Worm (Caenorhabditis elegans) whole organism, L3 larva: ENCODE data around the gene grd-6.

ENCODE experiments used
- ceh-9 ChIP-seq: sonication (generic microtip); optimal IDR thresholded peaks from 2 replicates; lab custom pipeline; 2018; ENCODE audit warnings: missing biosample characterization, missing genetic modification characterization
- fos-1 ChIP-seq: fragments of 150-350 bp; optimal IDR thresholded peaks from 2 replicates; lab custom pipeline; 2014; ENCODE audit warnings: missing biosample characterization, missing genetic modification characterization
- lin-15B ChIP-seq: fragments of 150-350 bp; optimal IDR thresholded peaks from 2 replicates; lab custom pipeline; 2014; ENCODE audit warnings: missing biosample characterization, missing genetic modification characterization
- nhr-11 ChIP-seq: fragments of 150-350 bp; optimal IDR thresholded peaks from 2 replicates; lab custom pipeline; 2014; ENCODE audit warnings: missing biosample characterization, missing genetic modification characterization
- nhr-12 ChIP-seq: fragments of 150-350 bp; optimal IDR thresholded peaks from 2 replicates; lab custom pipeline; 2014; ENCODE audit warnings: missing biosample characterization, missing genetic modification characterization
- nhr-25 ChIP-seq: sonication (generic microtip); optimal IDR thresholded peaks from 2 replicates; lab custom pipeline; 2017; ENCODE audit warnings: missing biosample characterization, missing genetic modification characterization
- nhr-28 ChIP-seq: fragments of 150-350 bp; optimal IDR thresholded peaks from 2 replicates; lab custom pipeline; 2014; ENCODE audit warnings: missing biosample characterization, missing genetic modification characterization
- nhr-76 ChIP-seq: fragments of 150-350 bp; sonication (generic microtip); optimal IDR thresholded peaks from 5 replicates; lab custom pipeline; 2014; ENCODE audit warnings: missing biosample characterization, missing genetic modification characterization
- skn-1 ChIP-seq: fragments of 150-350 bp; optimal IDR thresholded peaks from 2 replicates; lab custom pipeline; 2014; ENCODE audit warnings: missing biosample characterization, missing genetic modification characterization
- snpc-4 ChIP-seq: fragments of 150-350 bp; optimal IDR thresholded peaks from 2 replicates; lab custom pipeline; 2014; ENCODE audit warnings: missing biosample characterization, missing genetic modification characterization
- unc-62 ChIP-seq: fragments of 150-350 bp; sonication (generic microtip); optimal IDR thresholded peaks from 4 replicates; lab custom pipeline; 2014; ENCODE audit warnings: missing biosample characterization, missing genetic modification reagents, missing genetic modification characterization
- ztf-11 ChIP-seq: fragments of 150-350 bp; optimal IDR thresholded peaks from 2 replicates; lab custom pipeline; 2014; ENCODE audit warnings: missing biosample characterization, missing genetic modification characterization
- ztf-4 ChIP-seq: fragments of 150-350 bp; optimal IDR thresholded peaks from 2 replicates; lab custom pipeline; 2014; ENCODE audit warnings: missing biosample characterization, missing genetic modification characterization

DNA sequence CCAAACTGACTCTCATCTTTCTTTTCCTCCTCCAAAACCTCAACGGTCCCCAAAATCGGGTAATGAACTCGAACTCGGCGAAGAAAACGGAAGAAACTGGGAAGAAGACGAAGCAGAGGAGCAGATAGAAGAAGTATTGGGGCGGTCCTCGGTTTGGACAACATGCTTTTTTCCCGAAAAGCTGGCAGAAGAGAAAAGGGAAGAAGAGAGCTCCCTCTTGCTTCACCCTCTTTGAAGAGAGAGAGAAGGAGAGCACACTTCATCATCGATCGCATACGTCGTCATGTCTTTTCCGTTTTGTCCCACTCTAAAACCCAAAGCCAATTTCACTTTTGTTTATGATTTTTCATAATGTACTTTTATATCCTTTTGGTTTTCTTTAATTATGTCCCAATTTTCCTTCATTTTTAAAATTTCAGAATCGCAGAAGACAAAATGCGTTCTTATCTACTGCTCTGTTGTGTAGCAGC lies 4.0 kb downstream of the grd-6 start, which contains the start of gene F07C3.2:
- no peak for TF ChIP-seq nhr-28 (tag; lab: Kevin White, UChicago)
- TF ChIP-seq unc-62 (GFP tag; lab: Kevin White, UChicago) = no peak
- TF ChIP-seq ztf-11 (tag; lab: Kevin White, UChicago) = no peak
- TF ChIP-seq fos-1 (tag; lab: Kevin White, UChicago) = no peak
- TF ChIP-seq nhr-11 (tag; lab: Kevin White, UChicago) = no peak
- no peak for TF ChIP-seq nhr-25 (tag; lab: Kevin White, UChicago)
- no peak for TF ChIP-seq skn-1
- no peak for TF ChIP-seq ceh-9 (tag; lab: Kevin White, UChicago)
- no peak for TF ChIP-seq snpc-4 (tag; lab: Kevin White, UChicago)
- no peak for TF ChIP-seq ztf-4 (tag; lab: Kevin White, UChicago)
- TF ChIP-seq lin-15B = no peak
- TF ChIP-seq nhr-12 = no peak
- TF ChIP-seq nhr-76 (tag; lab: Kevin White, UChicago) = no peak
